Worm (Caenorhabditis elegans) whole organism, L3 larva: ENCODE data around the gene F40G12.10.

Experiments used
- ceh-28 ChIP-seq: fragments of 150-350 bp; optimal IDR thresholded peaks from 2 replicates; lab custom pipeline; 2014; ENCODE audit warnings: missing biosample characterization, missing genetic modification reagents, missing genetic modification characterization
- elt-3 ChIP-seq, 3 experiments: fragments of 150-350 bp in 1 of 3; sonication (generic microtip) in 2 of 3; optimal IDR thresholded peaks; 2 replicates in 2 of 3; 4 replicates in 1 of 3; lab custom pipeline; 2014 to 2017; ENCODE audit warnings: missing biosample characterization in 3 of 3, missing genetic modification characterization in 3 of 3
- fkh-10 ChIP-seq: sonication (generic microtip); optimal IDR thresholded peaks from 2 replicates; lab custom pipeline; 2017; ENCODE audit warnings: missing biosample characterization, missing genetic modification reagents, missing genetic modification characterization
- fos-1 ChIP-seq: fragments of 150-350 bp; optimal IDR thresholded peaks from 2 replicates; lab custom pipeline; 2014; ENCODE audit warnings: missing biosample characterization, missing genetic modification characterization
- hmg-11 ChIP-seq: sonication (generic microtip); optimal IDR thresholded peaks from 2 replicates; lab custom pipeline; 2016; ENCODE audit warnings: missing genetic modification characterization, missing compliant biosample characterization
- lin-15B ChIP-seq: fragments of 150-350 bp; optimal IDR thresholded peaks from 2 replicates; lab custom pipeline; 2014; ENCODE audit warnings: missing biosample characterization, missing genetic modification characterization
- nfya-1 ChIP-seq: sonication (generic microtip); optimal IDR thresholded peaks from 2 replicates; lab custom pipeline; 2017; ENCODE audit warnings: missing genetic modification characterization, mild to moderate bottlenecking, missing compliant biosample characterization, antibody characterized with exemption, moderate library complexity; ENCODE audit not compliant: insufficient read depth
- pha-4 ChIP-seq: fragments of 150-350 bp; optimal IDR thresholded peaks from 2 replicates; lab custom pipeline; 2014; ENCODE audit warnings: missing biosample characterization, missing genetic modification reagents, missing genetic modification characterization
- unc-62 ChIP-seq: fragments of 150-350 bp; sonication (generic microtip); optimal IDR thresholded peaks from 4 replicates; lab custom pipeline; 2014; ENCODE audit warnings: missing biosample characterization, missing genetic modification reagents, missing genetic modification characterization
- ztf-11 ChIP-seq: fragments of 150-350 bp; optimal IDR thresholded peaks from 2 replicates; lab custom pipeline; 2014; ENCODE audit warnings: missing biosample characterization, missing genetic modification characterization

ce11 chrV:14254221-14254620, 29.1 kb upstream of the F40G12.10 start, which contains the start of gene K02E11.7:
- TF ChIP-seq elt-3 (tag; optimal IDR thresholded peaks at IDR 0.05; lab: Kevin White, UChicago), result no peak
- TF ChIP-seq unc-62 (GFP tag; lab: Kevin White, UChicago), result no peak
- TF ChIP-seq ceh-28, result no peak
- no peak for TF ChIP-seq pha-4 (tag; lab: Kevin White, UChicago)
- no peak for TF ChIP-seq lin-15B (tag; lab: Kevin White, UChicago)
- TF ChIP-seq nfya-1, result no peak
- no peak for TF ChIP-seq fkh-10 (GFP tag; lab: Kevin White, UChicago)
- no peak for TF ChIP-seq ztf-11 (tag; lab: Kevin White, UChicago)
- TF ChIP-seq fos-1 (tag; lab: Kevin White, UChicago), result no peak
- TF ChIP-seq hmg-11 (tag; lab: Kevin White, UChicago), result no peak
